Fruit fly (Drosophila melanogaster): ENCODE data around the gene Der-1.

The Der-1 gene

dm6 chr2L:1925917-1926864 lies 47.6 kb upstream of the Der-1 start (continued):
- TF ChIP-seq da (GFP tag; optimal IDR thresholded peaks at IDR 0.05): no peak
- TF ChIP-seq bbx (GFP tag; IDR thresholded peaks at IDR 0.05; ENCODE audit: partially characterized antibody): no peak
- TF ChIP-seq jing (GFP tag; optimal IDR thresholded peaks at IDR 0.05): no peak
- TF ChIP-seq Hmr (GFP tag; optimal IDR thresholded peaks at IDR 0.05): no peak
- TF ChIP-seq NK7.1 (GFP tag; optimal IDR thresholded peaks at IDR 0.05): no peak
- no peak for TF ChIP-seq ems (GFP tag; optimal IDR thresholded peaks at IDR 0.05)
- TF ChIP-seq pnt (GFP tag; optimal IDR thresholded peaks at IDR 0.05): no peak
- peak; percentile 58 for TF ChIP-seq CG31441 (GFP tag; IDR thresholded peaks at IDR 0.05)
- no peak for TF ChIP-seq CG12299 (tag; optimal IDR thresholded peaks at IDR 0.05)
- TF ChIP-seq CG12236 (GFP tag; optimal IDR thresholded peaks at IDR 0.05): no peak
- peak in 1 of 2 experiments; percentile 9 for TF ChIP-seq Hr51 (GFP tag; optimal IDR thresholded peaks at IDR 0.05)
- no peak for TF ChIP-seq Kr (GFP tag; optimal IDR thresholded peaks at IDR 0.05)
- no peak for TF ChIP-seq Tbp (GFP tag; optimal IDR thresholded peaks at IDR 0.05)
- TF ChIP-seq Elba2 (GFP tag; optimal IDR thresholded peaks at IDR 0.05): no peak
- TF ChIP-seq pb (GFP tag; optimal IDR thresholded peaks at IDR 0.05): no peak
- peak; percentile 56 for TF ChIP-seq CG2712 (tag; optimal IDR thresholded peaks at IDR 0.05)
- peak; percentile 37; the same call in 1 of the 2 replicates for TF ChIP-seq CG1024 (GFP tag; IDR thresholded peaks at IDR 0.05)
- no peak for TF ChIP-seq mirr (GFP tag; optimal IDR thresholded peaks at IDR 0.05)
- TF ChIP-seq CG11456 (GFP tag; IDR thresholded peaks at IDR 0.05): no peak
- TF ChIP-seq gcm (GFP tag; optimal IDR thresholded peaks at IDR 0.05): peak; percentile 62
- no peak for TF ChIP-seq unc-4 (GFP tag; IDR thresholded peaks at IDR 0.05; ENCODE audit: partially characterized antibody)
- TF ChIP-seq CG9215 (GFP tag; IDR thresholded peaks at IDR 0.05): no peak
- TF ChIP-seq ase (GFP tag; IDR thresholded peaks at IDR 0.05): peak; percentile 48; the same call in 1 of the 3 replicates
- no peak for TF ChIP-seq CG12942 (GFP tag; optimal IDR thresholded peaks at IDR 0.05)
- peak; percentile 26 for TF ChIP-seq Sox100B (GFP tag; optimal IDR thresholded peaks at IDR 0.05)
- no peak for TF ChIP-seq maf-S (GFP tag; optimal IDR thresholded peaks at IDR 0.05)
- TF ChIP-seq prd (optimal IDR thresholded peaks at IDR 0.05): no peak
- TF ChIP-seq prd (GFP tag; IDR thresholded peaks at IDR 0.05): peak; percentile 4; the same call in 1 of the 3 replicates
- peak; percentile 51 for TF ChIP-seq phol (tag; optimal IDR thresholded peaks at IDR 0.05)
- TF ChIP-seq Fer3 (tag; optimal IDR thresholded peaks at IDR 0.05): no peak
- peak; percentile 41 for TF ChIP-seq CG18262 (tag; optimal IDR thresholded peaks at IDR 0.05)
- no peak for TF ChIP-seq CG3838 (GFP tag; optimal IDR thresholded peaks at IDR 0.05)
- TF ChIP-seq CG7928 (GFP tag; optimal IDR thresholded peaks at IDR 0.05): no peak
- TF ChIP-seq sr (GFP tag; IDR thresholded peaks at IDR 0.05): 0 out of 3 replicates have a peak, but pooled peaks have one; percentile 1
- no peak for TF ChIP-seq kay (GFP tag; optimal IDR thresholded peaks at IDR 0.05)
- TF ChIP-seq fu2 (GFP tag; optimal IDR thresholded peaks at IDR 0.05): no peak
- TF ChIP-seq ind (GFP tag; optimal IDR thresholded peaks at IDR 0.05): peak; percentile 5
- peak; percentile 54; the same call in 1 of the 2 replicates for TF ChIP-seq vvl (GFP tag; IDR thresholded peaks at IDR 0.05)
- no peak for TF ChIP-seq Lpt (GFP tag; optimal IDR thresholded peaks at IDR 0.05)
- no peak for TF ChIP-seq CrebB (tag; optimal IDR thresholded peaks at IDR 0.05)
- TF ChIP-seq ham (GFP tag; IDR thresholded peaks at IDR 0.05): no peak
- no peak for TF ChIP-seq CG2120 (GFP tag; optimal IDR thresholded peaks at IDR 0.05)
- no peak for TF ChIP-seq CG8089 (GFP tag; optimal IDR thresholded peaks at IDR 0.05)
- TF ChIP-seq crol (GFP tag; IDR thresholded peaks at IDR 0.05): peak; percentile 37; the same call in 1 of the 2 replicates
- peak; percentile 3 for TF ChIP-seq CG15269 (tag; optimal IDR thresholded peaks at IDR 0.05)
- no peak for TF ChIP-seq CG7556 (GFP tag; optimal IDR thresholded peaks at IDR 0.05)
- peak; percentile 46; the same call in 1 of the 2 replicates for TF ChIP-seq CG6689 (GFP tag; IDR thresholded peaks at IDR 0.05)
- TF ChIP-seq Nf-YB (GFP tag; optimal IDR thresholded peaks at IDR 0.05): no peak
- TF ChIP-seq Six4 (GFP tag; optimal IDR thresholded peaks at IDR 0.05): peak; percentile 27

Data from whole organism, embryonic.